Fruit fly (Drosophila melanogaster): ENCODE measurements around the gene CG18599.

The CG18599 gene

dm6 chr3R:18274328-18275098, 6.9 kb downstream of the CG18599 start, which contains the start of the genes Vps39 and eIF1A (continued):
- no peak for TF ChIP-seq CG17328 (GFP tag; IDR thresholded peaks at IDR 0.05)
- TF ChIP-seq CG7786 (GFP tag; optimal IDR thresholded peaks at IDR 0.05): peak; percentile 19
- TF ChIP-seq dmrt11E (tag; optimal IDR thresholded peaks at IDR 0.05): no peak
- no peak for TF ChIP-seq CG11504 (tag; optimal IDR thresholded peaks at IDR 0.05)
- peak; percentile 67 for TF ChIP-seq CG2120 (GFP tag; optimal IDR thresholded peaks at IDR 0.05)
- peak in 1 of 3 experiments; percentile 24 for TF ChIP-seq lola (GFP tag; optimal IDR thresholded peaks at IDR 0.05)
- TF ChIP-seq Dp (GFP tag; optimal IDR thresholded peaks at IDR 0.05): peak; percentile 45
- peak; percentile 4 for TF ChIP-seq Antp (GFP tag; optimal IDR thresholded peaks at IDR 0.05)
- TF ChIP-seq ems (GFP tag; optimal IDR thresholded peaks at IDR 0.05): peak; percentile 58
- TF ChIP-seq CG15514 (GFP tag; optimal IDR thresholded peaks at IDR 0.05): peak; percentile 99
- no peak; the same call in none of the 2 replicates for TF ChIP-seq nerfin-2 (GFP tag; IDR thresholded peaks at IDR 0.05; ENCODE audit: partially characterized antibody)
- TF ChIP-seq scrt (GFP tag; optimal IDR thresholded peaks at IDR 0.05): no peak
- no peak for TF ChIP-seq klu (GFP tag; IDR thresholded peaks at IDR 0.05)
- TF ChIP-seq mld (GFP tag; IDR thresholded peaks at IDR 0.05; ENCODE audit: partially characterized antibody): peak; percentile 58; the same call in 1 of the 3 replicates
- peak; percentile 70 for TF ChIP-seq lilli (GFP tag; optimal IDR thresholded peaks at IDR 0.05)
- peak; percentile 42 for TF ChIP-seq Mad (GFP tag; optimal IDR thresholded peaks at IDR 0.05)
- TF ChIP-seq CG18262 (tag; optimal IDR thresholded peaks at IDR 0.05): peak; percentile 45
- no peak for TF ChIP-seq fd102C (GFP tag; optimal IDR thresholded peaks at IDR 0.05)
- peak; percentile 70 for TF ChIP-seq CG18599 (GFP tag; optimal IDR thresholded peaks at IDR 0.05)
- peak; percentile 91 for TF ChIP-seq CG16813 (GFP tag; IDR thresholded peaks at IDR 0.05; ENCODE audit: partially characterized antibody)
- peak; percentile 80 for TF ChIP-seq CG2116 (GFP tag; optimal IDR thresholded peaks at IDR 0.05)
- TF ChIP-seq Dek (tag; optimal IDR thresholded peaks at IDR 0.05): peak; percentile 4
- peak; percentile 37; the same call in 1 of the 2 replicates for TF ChIP-seq CG6689 (GFP tag; IDR thresholded peaks at IDR 0.05)
- TF ChIP-seq hbn (GFP tag; IDR thresholded peaks at IDR 0.05; ENCODE audit: partially characterized antibody): peak; percentile 81
- peak; percentile 72; the same call in 1 of the 2 replicates for TF ChIP-seq CG4360 (GFP tag; IDR thresholded peaks at IDR 0.05)
- peak; percentile 28 for TF ChIP-seq CG8944 (GFP tag; optimal IDR thresholded peaks at IDR 0.05)
- no peak for TF ChIP-seq Oli (tag; optimal IDR thresholded peaks at IDR 0.05)
- TF ChIP-seq CG10209 (GFP tag; optimal IDR thresholded peaks at IDR 0.05): no peak
- TF ChIP-seq Opbp (GFP tag; IDR thresholded peaks at IDR 0.05; ENCODE audit: partially characterized antibody): peak; percentile 69
- TF ChIP-seq CG1647 (GFP tag; optimal IDR thresholded peaks at IDR 0.05): no peak
- peak; percentile 57 for TF ChIP-seq CG30020 (tag; optimal IDR thresholded peaks at IDR 0.05)
- TF ChIP-seq slbo (GFP tag; IDR thresholded peaks at IDR 0.05): peak; percentile 56
- TF ChIP-seq CG9215 (GFP tag; IDR thresholded peaks at IDR 0.05): peak; percentile 48
- peak; percentile 12 for TF ChIP-seq unpg (GFP tag; optimal IDR thresholded peaks at IDR 0.05)
- TF ChIP-seq unc-4 (GFP tag; IDR thresholded peaks at IDR 0.05; ENCODE audit: partially characterized antibody): peak; percentile 91
- peak; percentile 95 for TF ChIP-seq trem (tag; optimal IDR thresholded peaks at IDR 0.05)
- TF ChIP-seq Med (GFP tag): peak; percentile 60
- TF ChIP-seq CG10979 (tag; optimal IDR thresholded peaks at IDR 0.05): peak; percentile 30
- no peak for TF ChIP-seq kni (GFP tag; optimal IDR thresholded peaks at IDR 0.05)
- peak; percentile 53 for TF ChIP-seq CG13624 (GFP tag; optimal IDR thresholded peaks at IDR 0.05)
- TF ChIP-seq Sry-δ (GFP tag; optimal IDR thresholded peaks at IDR 0.05): peak; percentile 95
- peak; percentile 62 for TF ChIP-seq CG8290 (GFP tag; optimal IDR thresholded peaks at IDR 0.05)
- TF ChIP-seq CG8290 (tag; optimal IDR thresholded peaks at IDR 0.05): no peak
- TF ChIP-seq CG33213 (GFP tag; optimal IDR thresholded peaks at IDR 0.05): peak; percentile 5
- peak; percentile 42 for TF ChIP-seq zen (tag; optimal IDR thresholded peaks at IDR 0.05)
- no peak for TF ChIP-seq prd (optimal IDR thresholded peaks at IDR 0.05)
- TF ChIP-seq prd (GFP tag; IDR thresholded peaks at IDR 0.05): peak; percentile 26; the same call in 1 of the 3 replicates
- TF ChIP-seq CG1792 (GFP tag; optimal IDR thresholded peaks at IDR 0.05): no peak

All from whole organism, embryonic.